Fruit fly (Drosophila melanogaster): Measurements from ENCODE around the gene Acp26Ab.
A peak's percentile ranks its signal among the peaks of the same experiment; 100 is the strongest.

Acp26Ab gene

dm6 chr2L:5892762-5893161 lies at the start of gene Acp26Ab:
TSS of gene Acp26Ab (minus strand) at chr2L:5892862.
- TF ChIP-seq Sox15 (GFP tag; optimal IDR thresholded peaks at IDR 0.05), result no peak
- TF ChIP-seq CG9139 (GFP tag; optimal IDR thresholded peaks at IDR 0.05), result no peak
- TF ChIP-seq CG10631 (GFP tag; optimal IDR thresholded peaks at IDR 0.05), result no peak
- no peak for TF ChIP-seq CG10669 (GFP tag; optimal IDR thresholded peaks at IDR 0.05)
- no peak for TF ChIP-seq CG6163 (GFP tag; IDR thresholded peaks at IDR 0.05)
- no peak for TF ChIP-seq Lpt (GFP tag; optimal IDR thresholded peaks at IDR 0.05)
- TF ChIP-seq CG11294 (GFP tag; IDR thresholded peaks at IDR 0.05), result no peak
- no peak for TF ChIP-seq Gug (GFP tag; IDR thresholded peaks at IDR 0.05)
- no peak for TF ChIP-seq Eip75B (GFP tag; optimal IDR thresholded peaks at IDR 0.05)
- TF ChIP-seq lz (GFP tag; optimal IDR thresholded peaks at IDR 0.05), result no peak

dm6 chr2L:5927363-5927762 lies 34.7 kb upstream of the Acp26Ab start:
- no peak for TF ChIP-seq dac (GFP tag; optimal IDR thresholded peaks at IDR 0.05)

- no peak for TF ChIP-seq CG15336 (GFP tag; IDR thresholded peaks at IDR 0.05)
- TF ChIP-seq CG6854 (GFP tag; optimal IDR thresholded peaks at IDR 0.05), result no peak
- TF ChIP-seq CG31627 (GFP tag; optimal IDR thresholded peaks at IDR 0.05), result no peak
- TF ChIP-seq Sox15 (GFP tag; optimal IDR thresholded peaks at IDR 0.05), result no peak
- no peak for TF ChIP-seq Eip78C (GFP tag)
- no peak for TF ChIP-seq svp (GFP tag)
- TF ChIP-seq CG11294 (GFP tag; IDR thresholded peaks at IDR 0.05), result no peak
- TF ChIP-seq CG6792 (GFP tag; optimal IDR thresholded peaks at IDR 0.05), result no peak
- TF ChIP-seq Smox (GFP tag; optimal IDR thresholded peaks at IDR 0.05), result no peak
- no peak for TF ChIP-seq OdsH (GFP tag; optimal IDR thresholded peaks at IDR 0.05)
- TF ChIP-seq CG10631 (GFP tag; optimal IDR thresholded peaks at IDR 0.05), result no peak
- TF ChIP-seq CG9139 (GFP tag; optimal IDR thresholded peaks at IDR 0.05), result no peak
- TF ChIP-seq CG6808 (GFP tag; optimal IDR thresholded peaks at IDR 0.05), result no peak
- no peak for TF ChIP-seq CG34406 (GFP tag; optimal IDR thresholded peaks at IDR 0.05)
- no peak for TF ChIP-seq achi (GFP tag; optimal IDR thresholded peaks at IDR 0.05)
- TF ChIP-seq vri (GFP tag; optimal IDR thresholded peaks at IDR 0.05), result no peak
- TF ChIP-seq CG11762 (GFP tag; optimal IDR thresholded peaks at IDR 0.05; ENCODE audit: insufficient read depth), result no peak
- no peak for TF ChIP-seq pdm3 (GFP tag; optimal IDR thresholded peaks at IDR 0.05)
- TF ChIP-seq spab (GFP tag; optimal IDR thresholded peaks at IDR 0.05), result no peak
Measured at dm6 chr2L:5925637-5926036, 33.0 kb upstream of the Acp26Ab start, which contains the start of gene dsf. TSS of gene dsf (plus strand) at chr2L:5925937.

DNA sequence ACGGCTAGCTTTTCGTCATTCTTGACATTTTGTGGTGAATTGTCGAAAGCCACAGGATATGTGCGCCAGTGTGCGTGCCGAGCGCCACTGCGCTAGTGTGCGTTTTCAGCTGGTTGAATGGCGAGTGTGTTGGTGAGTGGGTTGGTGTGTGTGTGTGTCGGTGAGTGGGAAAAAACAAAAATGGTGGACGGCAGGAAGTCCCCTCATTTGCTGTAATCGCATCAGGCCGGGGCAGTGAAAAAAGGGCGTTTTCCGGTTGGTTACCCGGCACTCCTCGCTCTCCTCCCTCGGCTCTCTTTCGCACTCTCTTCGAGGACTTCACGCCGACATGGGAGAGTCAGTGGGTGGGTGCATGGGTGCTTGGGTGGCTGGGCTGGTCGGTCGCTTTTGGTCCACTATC lies 32.5 kb upstream of the Acp26Ab start:
- peak; percentile 6 for TF ChIP-seq CG7368 (GFP tag; optimal IDR thresholded peaks at IDR 0.05)
- TF ChIP-seq CG8119 (GFP tag; IDR thresholded peaks at IDR 0.05), result no peak

dm6 chr2L:5923603-5924138 lies 31.0 kb upstream of the Acp26Ab start, which contains the start of gene CG9016:
TSS of gene CG9016 (minus strand) at chr2L:5923653.
- TF ChIP-seq svp (GFP tag), result peak; percentile 6
- no peak for TF ChIP-seq CG32006 (GFP tag; optimal IDR thresholded peaks at IDR 0.05)
- TF ChIP-seq CG7368 (GFP tag; optimal IDR thresholded peaks at IDR 0.05), result peak; percentile 52

dm6 chr2L:5910189-5910588 lies 17.5 kb upstream of the Acp26Ab start, which contains the start of gene CG14000:
TSS of gene CG14000 (minus strand) at chr2L:5910289.
- no peak for TF ChIP-seq CG6792 (GFP tag; optimal IDR thresholded peaks at IDR 0.05)
- no peak for TF ChIP-seq Eip78C (GFP tag)
- no peak for TF ChIP-seq Hr4 (GFP tag; optimal IDR thresholded peaks at IDR 0.05)
- TF ChIP-seq Lpt (GFP tag; optimal IDR thresholded peaks at IDR 0.05), result no peak
- TF ChIP-seq dsx (GFP tag; optimal IDR thresholded peaks at IDR 0.05; ENCODE audit: poor library complexity, severe bottlenecking), result no peak
- no peak for TF ChIP-seq Eip75B (GFP tag; optimal IDR thresholded peaks at IDR 0.05)

All from whole organism, prepupa.